Worm (Caenorhabditis elegans): ENCODE data around the gene W03C9.5.

Gene W03C9.5

ce11 chrII:11978920-11979319 lies 11.6 kb upstream of the W03C9.5 start:
- TF ChIP-seq F10B5.3 (tag; optimal IDR thresholded peaks at IDR 0.05), result no peak
- peak; percentile 13 for TF ChIP-seq ceh-28 (tag; optimal IDR thresholded peaks at IDR 0.05)
- TF ChIP-seq nhr-42 (GFP tag; IDR thresholded peaks at IDR 0.05), result 0 out of 2 replicates have a peak, but pooled peaks have one; percentile 20
- TF ChIP-seq nhr-237 (tag; optimal IDR thresholded peaks at IDR 0.05), result no peak
- TF ChIP-seq mdl-1 (tag; optimal IDR thresholded peaks at IDR 0.05), result no peak
- no peak for TF ChIP-seq zfp-2 (tag; optimal IDR thresholded peaks at IDR 0.05)
- TF ChIP-seq daf-12 (tag; optimal IDR thresholded peaks at IDR 0.05), result no peak
- TF ChIP-seq zip-11 (GFP tag; IDR thresholded peaks at IDR 0.05), result no peak
- TF ChIP-seq ztf-11 (tag; optimal IDR thresholded peaks at IDR 0.05), result no peak
- TF ChIP-seq daf-19 (GFP tag; conservative IDR thresholded peaks at IDR 0.05), result peak; percentile 47; the same call in 1 of the 2 replicates
- no peak for TF ChIP-seq ceh-82 (tag; optimal IDR thresholded peaks at IDR 0.05)
- no peak for TF ChIP-seq lsy-2 (tag; optimal IDR thresholded peaks at IDR 0.05)
- TF ChIP-seq lin-29 (GFP tag; IDR thresholded peaks at IDR 0.05), result no peak
- no peak for TF ChIP-seq php-3 (GFP tag; IDR thresholded peaks at IDR 0.05)
- TF ChIP-seq lin-1 (GFP tag; IDR thresholded peaks at IDR 0.05), result no peak
- TF ChIP-seq saeg-2 (GFP tag; IDR thresholded peaks at IDR 0.05), result no peak
- TF ChIP-seq hif-1 (tag; optimal IDR thresholded peaks at IDR 0.05), result no peak
- TF ChIP-seq aly-2 (tag; optimal IDR thresholded peaks at IDR 0.05), result no peak
- TF ChIP-seq nhr-41 (GFP tag; IDR thresholded peaks at IDR 0.05), result no peak
- TF ChIP-seq T20F7.1 (GFP tag; optimal IDR thresholded peaks at IDR 0.05), result no peak
- TF ChIP-seq daf-16 (GFP tag; optimal IDR thresholded peaks at IDR 0.05), result no peak
- no peak for TF ChIP-seq daf-16 (tag; optimal IDR thresholded peaks at IDR 0.05)

ce11 chrII:11978478-11978877 lies 11.1 kb upstream of the W03C9.5 start:
- TF ChIP-seq T26A8.4 (GFP tag; IDR thresholded peaks at IDR 0.05) (0 out of 2 replicates have a peak, but pooled peaks have one; percentile 46), ceh-62 (tag; optimal IDR thresholded peaks at IDR 0.05) (no peak), lir-3 (tag; optimal IDR thresholded peaks at IDR 0.05) (no peak), F10B5.3 (tag; optimal IDR thresholded peaks at IDR 0.05) (no peak), set-16 (GFP tag; IDR thresholded peaks at IDR 0.05) (peak; percentile 85), ZK337.2 (GFP tag; IDR thresholded peaks at IDR 0.05) (0 out of 2 replicates have a peak, but pooled peaks have one; percentile 5), aha-1 (tag) (peak; percentile 32), ztf-11 (tag; optimal IDR thresholded peaks at IDR 0.05) (no peak), Y105C5A.15 (GFP tag; IDR thresholded peaks at IDR 0.05) (no peak)

ce11 chrII:11977363-11977762 lies 10.0 kb upstream of the W03C9.5 start, which contains the start of gene Y17G7B.21:
Gene Y17G7B.21, minus strand, starts transcription at chrII:11977661.
- TF ChIP-seq ztf-11 (tag; optimal IDR thresholded peaks at IDR 0.05) (no peak), lir-3 (tag; optimal IDR thresholded peaks at IDR 0.05) (no peak), saeg-2 (GFP tag; IDR thresholded peaks at IDR 0.05) (no peak), F49E8.2 (tag; optimal IDR thresholded peaks at IDR 0.05; ENCODE audit: borderline replicate concordance) (no peak), nhr-25 (tag; optimal IDR thresholded peaks at IDR 0.05; ENCODE audit: borderline replicate concordance, insufficient read depth) (no peak), ceh-32 (tag; optimal IDR thresholded peaks at IDR 0.05; ENCODE audit: poor library complexity) (no peak), aly-2 (tag; optimal IDR thresholded peaks at IDR 0.05) (no peak), cey-2 (tag; optimal IDR thresholded peaks at IDR 0.05; ENCODE audit: borderline replicate concordance, insufficient read depth) (no peak), Y105C5A.15 (GFP tag; IDR thresholded peaks at IDR 0.05) (peak; percentile 68; the same call in 1 of the 2 replicates), pha-4 (GFP tag; IDR thresholded peaks at IDR 0.05) (peak; percentile 41; the same call in 1 of the 2 replicates), pha-4 (tag; optimal IDR thresholded peaks at IDR 0.05) (no peak), F44E2.7 (GFP tag; IDR thresholded peaks at IDR 0.05) (no peak), spr-1 (tag; optimal IDR thresholded peaks at IDR 0.05) (no peak), Y75B8A.6 (GFP tag; IDR thresholded peaks at IDR 0.05) (no peak), zfp-2 (tag; optimal IDR thresholded peaks at IDR 0.05) (no peak), daf-12 (tag; optimal IDR thresholded peaks at IDR 0.05) (no peak), egl-43 (GFP tag; IDR thresholded peaks at IDR 0.05) (no peak), ceh-28 (tag; optimal IDR thresholded peaks at IDR 0.05) (no peak), pqm-1 (tag; optimal IDR thresholded peaks at IDR 0.05) (no peak), mdt-29 (GFP tag; IDR thresholded peaks at IDR 0.05) (peak; percentile 33; the same call in 1 of the 2 replicates), hmg-1.1 (GFP tag; IDR thresholded peaks at IDR 0.05) (no peak), ces-1 (GFP tag; optimal IDR thresholded peaks at IDR 0.05) (no peak), hlh-30 (tag; optimal IDR thresholded peaks at IDR 0.05; ENCODE audit: insufficient read depth) (no peak), nhr-76 (tag; optimal IDR thresholded peaks at IDR 0.05) (no peak), R02D3.7 (tag; optimal IDR thresholded peaks at IDR 0.05) (no peak), Y5F2A.4 (GFP tag; optimal IDR thresholded peaks at IDR 0.05) (peak; percentile 56), sdz-12 (GFP tag; optimal IDR thresholded peaks at IDR 0.05) (peak; percentile 51)

Data from whole organism, L4 larva.